Fruit fly (Drosophila melanogaster) S2 (cell line): ENCODE results near the gene CG12054.

Source experiments
- CG8478 ChIP-seq: fragments of >200 bp; optimal IDR thresholded peaks from 2 replicates; lab custom pipeline; 2018
- CTCF ChIP-seq, 2 experiments: fragments of >200 bp; optimal IDR thresholded peaks; 2 replicates each; lab custom pipeline; 2018

- no peak for TF ChIP-seq CG8478 (lab: Kevin White, UChicago)
- TF ChIP-seq CTCF (optimal IDR thresholded peaks at IDR 0.05; lab: Kevin White, UChicago): no peak
Observed at dm6 chr3R:31197142-31197994, 23.1 kb upstream of the CG12054 start.
